Fruit fly (Drosophila melanogaster) whole organism, embryonic: ENCODE data around the gene Rrp5.

Experiments used
- Adf1 ChIP-seq: fragments of 200-800 bp; sonication (Bioruptor generic); IDR thresholded peaks from 2 replicates; pipeline ENCODE4 v1.3.6; 2022; ENCODE audit warnings: missing biosample characterization, missing genetic modification characterization
- Atf-2 ChIP-seq: fragments of 200-800 bp; sonication (Bioruptor generic); optimal IDR thresholded peaks from 2 replicates; lab custom pipeline; 2016; ENCODE audit warnings: missing biosample characterization, missing genetic modification characterization
- B-H1 ChIP-seq: fragments of 200-800 bp; sonication (Bioruptor generic); IDR thresholded peaks from 3 replicates; pipeline ENCODE4 v1.3.6; 2022; ENCODE audit warnings: missing biosample characterization, missing genetic modification characterization
- CG1024 ChIP-seq: fragments of 200-800 bp; sonication (Bioruptor generic); IDR thresholded peaks from 2 replicates; pipeline ENCODE4 v1.3.6; 2022; ENCODE audit warnings: missing biosample characterization, missing genetic modification characterization
- CG10565 ChIP-seq: fragments of 200-800 bp; sonication (Bioruptor generic); optimal IDR thresholded peaks from 3 replicates; lab custom pipeline; 2016; ENCODE audit warnings: missing biosample characterization, mild to moderate bottlenecking, missing genetic modification characterization
- CG10979 ChIP-seq: fragments of 200-800 bp; sonication (Bioruptor generic); optimal IDR thresholded peaks from 2 replicates; lab custom pipeline; 2018; ENCODE audit warnings: missing biosample characterization, mild to moderate bottlenecking, missing genetic modification characterization, moderate library complexity
- CG11696 ChIP-seq: fragments of 200-800 bp; sonication (Bioruptor generic); IDR thresholded peaks from 2 replicates; pipeline ENCODE4 v1.3.6; 2022; ENCODE audit warnings: missing biosample characterization, missing genetic modification characterization
- CG12659 ChIP-seq: fragments of 200-800 bp; sonication (Bioruptor generic); optimal IDR thresholded peaks from 3 replicates; lab custom pipeline; 2017; ENCODE audit warnings: mild to moderate bottlenecking, missing biosample characterization, missing genetic modification reagents, missing genetic modification characterization
- CG12942 ChIP-seq: fragments of 200-800 bp; sonication (Bioruptor generic); optimal IDR thresholded peaks from 3 replicates; lab custom pipeline; 2016; ENCODE audit warnings: missing biosample characterization, missing genetic modification characterization
- CG13424 ChIP-seq: fragments of 200-800 bp; sonication (Bioruptor generic); optimal IDR thresholded peaks from 2 replicates; lab custom pipeline; 2019; ENCODE audit warnings: missing biosample characterization, mild to moderate bottlenecking, missing genetic modification characterization, moderate library complexity
- CG13775 ChIP-seq: fragments of 200-800 bp; sonication (Bioruptor generic); optimal IDR thresholded peaks from 3 replicates; lab custom pipeline; 2017; ENCODE audit warnings: missing biosample characterization, mild to moderate bottlenecking, missing genetic modification characterization
- CG15011 ChIP-seq: fragments of 200-800 bp; sonication (Bioruptor generic); optimal IDR thresholded peaks from 3 replicates; lab custom pipeline; 2018; ENCODE audit warnings: missing biosample characterization, mild to moderate bottlenecking, missing genetic modification characterization
- CG2199 ChIP-seq: fragments of 200-800 bp; sonication (Bioruptor generic); IDR thresholded peaks from 3 replicates; pipeline ENCODE4 v1.3.6; 2022; ENCODE audit warnings: missing biosample characterization, missing genetic modification characterization
- CG30403 ChIP-seq: fragments of 200-800 bp; sonication (Bioruptor generic); optimal IDR thresholded peaks from 3 replicates; lab custom pipeline; 2016; ENCODE audit warnings: missing biosample characterization, missing genetic modification characterization
- CG32532 ChIP-seq: fragments of 200-800 bp; sonication (Bioruptor generic); IDR thresholded peaks from 2 replicates; pipeline ENCODE4 v1.3.6; 2022; ENCODE audit warnings: missing biosample characterization, missing genetic modification characterization
- CG3838 ChIP-seq: fragments of 200-800 bp; sonication (Bioruptor generic); optimal IDR thresholded peaks from 3 replicates; lab custom pipeline; 2016; ENCODE audit warnings: missing biosample characterization, missing genetic modification characterization
- CG4820 ChIP-seq: fragments of 200-800 bp; sonication (Bioruptor generic); optimal IDR thresholded peaks from 3 replicates; lab custom pipeline; 2016; ENCODE audit warnings: missing biosample characterization, missing genetic modification characterization
- CG5180 ChIP-seq: fragments of 200-800 bp; sonication (Bioruptor generic); optimal IDR thresholded peaks from 3 replicates; lab custom pipeline; 2017; ENCODE audit warnings: missing biosample characterization, missing genetic modification characterization, mild to moderate bottlenecking, moderate library complexity, missing genetic modification reagents
- CG7786 ChIP-seq: fragments of 200-800 bp; sonication (Bioruptor generic); optimal IDR thresholded peaks from 2 replicates; lab custom pipeline; 2016; ENCODE audit warnings: missing biosample characterization, missing genetic modification characterization
- CG8089 ChIP-seq: fragments of 200-800 bp; sonication (Bioruptor generic); optimal IDR thresholded peaks from 3 replicates; lab custom pipeline; 2016; ENCODE audit warnings: missing biosample characterization, missing genetic modification characterization
- CG8290 ChIP-seq, 3 experiments: fragments of 200-800 bp; sonication (Bioruptor generic); optimal IDR thresholded peaks; 2 replicates each; lab custom pipeline; 2016 to 2019; ENCODE audit warnings: missing biosample characterization in 3 of 3, missing genetic modification characterization in 3 of 3, mild to moderate bottlenecking in 2 of 3, moderate library complexity in 1 of 3
- D19A ChIP-seq: fragments of 200-800 bp; optimal IDR thresholded peaks from 3 replicates; lab custom pipeline; 2019; ENCODE audit warnings: missing biosample characterization, mild to moderate bottlenecking, missing genetic modification characterization, moderate library complexity
- Dip3 ChIP-seq: fragments of 200-800 bp; sonication (Bioruptor generic); optimal IDR thresholded peaks from 3 replicates; lab custom pipeline; 2016; ENCODE audit warnings: missing biosample characterization, missing genetic modification characterization
- HLH54F ChIP-seq: fragments of 200-800 bp; sonication (Bioruptor generic); optimal IDR thresholded peaks from 3 replicates; lab custom pipeline; 2016; ENCODE audit warnings: missing biosample characterization, missing genetic modification characterization
- HmgZ ChIP-seq: fragments of 200-800 bp; sonication (Bioruptor generic); optimal IDR thresholded peaks from 2 replicates; lab custom pipeline; 2018; ENCODE audit warnings: missing biosample characterization, mild to moderate bottlenecking, missing genetic modification characterization
- Meics ChIP-seq: fragments of 200-800 bp; sonication (Bioruptor generic); optimal IDR thresholded peaks from 2 replicates; lab custom pipeline; 2017; ENCODE audit warnings: missing biosample characterization, mild to moderate bottlenecking, missing genetic modification characterization
- NC2β ChIP-seq: fragments of 200-800 bp; sonication (Bioruptor generic); optimal IDR thresholded peaks from 2 replicates; lab custom pipeline; 2016; ENCODE audit warnings: missing biosample characterization, missing genetic modification characterization
- Poxn ChIP-seq: fragments of 200-800 bp; sonication (Bioruptor generic); IDR thresholded peaks from 2 replicates; pipeline ENCODE4 v1.3.6; 2022; ENCODE audit warnings: missing biosample characterization, missing genetic modification characterization
- Side ChIP-seq: fragments of 200-800 bp; sonication (Bioruptor generic); optimal IDR thresholded peaks from 2 replicates; lab custom pipeline; 2016; ENCODE audit warnings: missing biosample characterization, missing genetic modification characterization
- ac ChIP-seq: fragments of 200-800 bp; sonication (Bioruptor generic); optimal IDR thresholded peaks from 3 replicates; lab custom pipeline; 2017; ENCODE audit warnings: missing biosample characterization, mild to moderate bottlenecking, missing genetic modification characterization
- dpn ChIP-seq, 2 experiments: fragments of 200-800 bp; sonication (Bioruptor generic); optimal IDR thresholded peaks; 3 replicates each; lab custom pipeline; 2016; ENCODE audit warnings: missing biosample characterization in 2 of 2, missing genetic modification characterization in 2 of 2
- fd96Cb ChIP-seq: fragments of 200-800 bp; sonication (Bioruptor generic); optimal IDR thresholded peaks from 2 replicates; lab custom pipeline; 2018; ENCODE audit warnings: missing biosample characterization, mild to moderate bottlenecking, missing genetic modification characterization, moderate library complexity
- grn ChIP-seq: fragments of 200-800 bp; sonication (Bioruptor generic); optimal IDR thresholded peaks from 3 replicates; lab custom pipeline; 2017; ENCODE audit warnings: missing biosample characterization, missing genetic modification characterization
- gro ChIP-seq: fragments of 200-800 bp; sonication (Bioruptor generic); optimal IDR thresholded peaks from 2 replicates; lab custom pipeline; 2016; ENCODE audit warnings: missing biosample characterization, missing genetic modification characterization
- ken ChIP-seq: fragments of 200-800 bp; sonication (Bioruptor generic); IDR thresholded peaks from 3 replicates; pipeline ENCODE4 v1.3.6; 2022; ENCODE audit warnings: missing biosample characterization, missing genetic modification characterization
- lov ChIP-seq, 2 experiments: fragments of 200-800 bp in 1 of 2; fragments of >200 bp in 1 of 2; sonication (Bioruptor generic) in 1 of 2; IDR thresholded peaks in 1 of 2; optimal IDR thresholded peaks in 1 of 2; 2 replicates in 1 of 2; 3 replicates in 1 of 2; pipeline versions ENCODE4 v1.3.6 to Lab custom; 2017 to 2022; ENCODE audit warnings: missing biosample characterization in 1 of 2, missing genetic modification characterization in 1 of 2
- nom ChIP-seq: fragments of 200-800 bp; sonication (Bioruptor generic); optimal IDR thresholded peaks from 2 replicates; lab custom pipeline; 2017; ENCODE audit warnings: missing biosample characterization, missing genetic modification characterization, mild to moderate bottlenecking, moderate library complexity, missing genetic modification reagents
- p53 ChIP-seq: fragments of 200-800 bp; sonication (Bioruptor generic); optimal IDR thresholded peaks from 2 replicates; lab custom pipeline; 2016; ENCODE audit warnings: missing biosample characterization, missing genetic modification characterization
- pan ChIP-seq, 4 experiments: fragments of >200 bp in 3 of 4; fragments of 200-800 bp in 1 of 4; sonication (Bioruptor generic) in 1 of 4; optimal IDR thresholded peaks in 3 of 4; IDR thresholded peaks in 1 of 4; 2 replicates each; pipeline versions ENCODE4 v1.3.6 to Lab custom; 2017 to 2022; ENCODE audit warnings: missing biosample characterization in 2 of 4, missing genetic modification characterization in 2 of 4, mixed read lengths in 1 of 4
- pb ChIP-seq: fragments of 200-800 bp; sonication (Bioruptor generic); optimal IDR thresholded peaks from 3 replicates; lab custom pipeline; 2016; ENCODE audit warnings: missing biosample characterization, missing genetic modification characterization
- pros ChIP-seq: fragments of 200-800 bp; sonication (Bioruptor generic); optimal IDR thresholded peaks from 3 replicates; lab custom pipeline; 2019; ENCODE audit warnings: missing biosample characterization, mild to moderate bottlenecking, missing genetic modification characterization, moderate library complexity
- psq ChIP-seq: fragments of 200-800 bp; sonication (Bioruptor generic); optimal IDR thresholded peaks from 2 replicates; lab custom pipeline; 2017; ENCODE audit warnings: missing biosample characterization, missing genetic modification characterization
- run ChIP-seq: fragments of 200-800 bp; sonication (Bioruptor generic); optimal IDR thresholded peaks from 3 replicates; lab custom pipeline; 2018; ENCODE audit warnings: missing biosample characterization, mild to moderate bottlenecking, missing genetic modification characterization
- sd ChIP-seq: fragments of 200-800 bp; sonication (Bioruptor generic); optimal IDR thresholded peaks from 3 replicates; lab custom pipeline; 2018; ENCODE audit warnings: missing biosample characterization, mild to moderate bottlenecking, missing genetic modification characterization, moderate library complexity
- sens-2 ChIP-seq: fragments of 200-800 bp; sonication (Bioruptor generic); IDR thresholded peaks from 2 replicates; pipeline ENCODE4 v1.3.6; 2022; ENCODE audit warnings: missing biosample characterization, missing genetic modification characterization
- seq ChIP-seq: fragments of 200-800 bp; sonication (Bioruptor generic); IDR thresholded peaks from 2 replicates; pipeline ENCODE4 v1.3.6; 2022; ENCODE audit warnings: missing biosample characterization, missing genetic modification characterization
- zfh1 ChIP-seq: fragments of 200-800 bp; sonication (Bioruptor generic); IDR thresholded peaks from 3 replicates; pipeline ENCODE4 v1.3.6; 2022; ENCODE audit warnings: missing biosample characterization, missing genetic modification characterization

Rrp5 gene

DNA sequence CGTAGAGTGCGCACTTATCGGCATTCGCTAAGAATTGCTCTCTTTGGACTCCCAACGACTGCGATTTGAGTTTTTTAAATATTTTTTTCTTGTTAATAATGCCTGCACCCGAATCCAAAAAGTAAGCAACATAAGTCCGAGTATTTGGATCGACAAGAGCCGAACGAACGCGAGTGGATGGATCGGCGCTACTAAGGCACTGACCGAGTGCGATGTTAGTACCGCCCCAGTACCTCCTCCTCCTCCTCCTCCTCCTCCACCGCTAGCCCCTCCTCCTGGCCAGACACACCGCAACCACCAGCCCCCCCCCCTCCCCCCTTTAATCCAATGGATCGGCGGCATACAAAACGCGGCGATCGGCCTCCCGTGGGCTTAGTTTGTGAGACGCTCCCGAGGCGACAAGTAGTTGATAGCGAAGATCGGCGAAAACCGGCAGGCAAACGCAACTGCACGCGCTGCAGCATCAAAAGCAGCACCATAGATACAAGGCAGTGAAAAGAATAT is 49.5 kb downstream of the Rrp5 start, which contains the start of gene CG6356 (continued):
- no peak for TF ChIP-seq psq (GFP tag; lab: Kevin White, UChicago)

DNA sequence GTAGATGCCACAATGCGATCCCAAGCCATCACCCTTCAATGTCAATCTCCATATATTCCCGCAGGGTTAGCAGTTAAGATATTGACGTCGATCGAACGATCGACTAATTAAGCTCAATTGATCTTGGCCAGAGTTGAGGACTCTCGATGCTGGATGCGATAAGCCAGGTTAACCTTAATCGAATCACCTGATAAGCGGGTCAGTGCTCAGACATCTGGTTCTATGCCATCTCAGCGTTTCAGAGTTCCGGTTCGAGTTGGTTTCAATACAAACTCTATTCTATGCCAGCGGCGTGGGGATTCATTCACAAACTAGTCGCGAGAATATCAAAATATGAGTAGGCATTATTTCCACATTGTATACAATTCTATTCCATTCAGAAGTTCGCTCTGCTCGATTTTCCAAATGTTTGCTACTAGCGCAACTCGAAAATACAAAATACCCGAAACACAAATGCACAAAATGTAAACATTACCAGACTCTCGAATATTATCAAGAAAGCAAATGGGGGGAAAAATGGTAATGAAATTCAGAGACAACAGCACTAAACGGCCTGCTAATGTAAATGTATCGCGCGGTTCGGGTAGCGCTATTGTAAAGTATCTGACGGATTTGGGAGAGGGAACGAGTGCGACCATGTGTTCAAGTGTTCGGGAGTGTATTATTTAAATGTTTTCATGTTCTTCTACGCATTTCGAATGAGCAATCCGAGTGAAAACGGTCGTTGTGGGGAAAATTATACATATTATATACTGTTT is 50.4 kb downstream of the Rrp5 start:
- TF ChIP-seq run (tag; lab: Kevin White, UChicago) (no peak), CG15011 (GFP tag; lab: Kevin White, UChicago) (no peak), CG12942 (GFP tag; lab: Kevin White, UChicago) (no peak), CG8089 (GFP tag; lab: Kevin White, UChicago) (no peak), sd (tag; lab: Kevin White, UChicago) (peak; percentile 48), dpn (GFP tag; optimal IDR thresholded peaks at IDR 0.05; lab: Kevin White, UChicago) (no peak), CG13775 (no peak), CG8290 (GFP tag; optimal IDR thresholded peaks at IDR 0.05; lab: Kevin White, UChicago) (no peak), CG8290 (tag; optimal IDR thresholded peaks at IDR 0.05; lab: Kevin White, UChicago) (peak in 1 of 2 experiments; percentile 1), grn (GFP tag; lab: Kevin White, UChicago) (peak; percentile 15), CG7786 (GFP tag; lab: Kevin White, UChicago) (no peak), CG10979 (tag; lab: Kevin White, UChicago) (no peak), pros (GFP tag; lab: Kevin White, UChicago) (peak; percentile 3), zfh1 (0 out of 3 replicates have a peak, but pooled peaks have one; percentile 27), CG13424 (tag; lab: Kevin White, UChicago) (no peak), lov (optimal IDR thresholded peaks at IDR 0.05; lab: Kevin White, UChicago) (no peak), lov (GFP tag; IDR thresholded peaks at IDR 0.05; lab: Robert Waterston, UW) (no peak), Adf1 (no peak), fd96Cb (tag; lab: Kevin White, UChicago) (no peak), gro (GFP tag; lab: Kevin White, UChicago) (no peak), D19A (tag; lab: Kevin White, UChicago) (peak; percentile 34), Side (GFP tag; lab: Kevin White, UChicago) (no peak), NC2β (GFP tag; lab: Kevin White, UChicago) (no peak), sens-2 (no peak), nom (GFP tag; lab: Kevin White, UChicago) (no peak), CG11696 (GFP tag; lab: Robert Waterston, UW) (no peak), CG10565 (no peak), HLH54F (GFP tag; lab: Kevin White, UChicago) (no peak), CG32532 (GFP tag; lab: Robert Waterston, UW) (no peak), CG12659 (GFP tag; lab: Kevin White, UChicago) (no peak), pb (GFP tag; lab: Kevin White, UChicago) (no peak), Dip3 (GFP tag; lab: Kevin White, UChicago) (no peak), CG4820 (GFP tag; lab: Kevin White, UChicago) (no peak), HmgZ (tag; lab: Kevin White, UChicago) (no peak), Poxn (GFP tag; lab: Robert Waterston, UW) (no peak), CG30403 (GFP tag; lab: Kevin White, UChicago) (no peak), CG2199 (GFP tag; lab: Robert Waterston, UW) (peak; percentile 96), Atf-2 (no peak), Meics (GFP tag; lab: Kevin White, UChicago) (no peak), seq (GFP tag; lab: Robert Waterston, UW) (no peak), p53 (GFP tag; lab: Kevin White, UChicago) (no peak), CG1024 (GFP tag; lab: Robert Waterston, UW) (no peak), pan (optimal IDR thresholded peaks at IDR 0.05; lab: Kevin White, UChicago) (no peak), pan (GFP tag; optimal IDR thresholded peaks at IDR 0.05 in 1 of 2, IDR thresholded peaks at IDR 0.05 in 1 of 2) (no peak), B-H1 (GFP tag; lab: Robert Waterston, UW) (no peak), CG3838 (no peak), ac (GFP tag; lab: Kevin White, UChicago) (no peak), ken (GFP tag; lab: Robert Waterston, UW) (no peak), CG5180 (GFP tag; lab: Kevin White, UChicago) (no peak)
